Worm (Caenorhabditis elegans) whole organism, L3 larva: Measurements from ENCODE around the gene F58H1.6.

Experiments used
- ceh-28 ChIP-seq: fragments of 150-350 bp; optimal IDR thresholded peaks from 2 replicates; lab custom pipeline; 2014; ENCODE audit warnings: missing biosample characterization, missing genetic modification reagents, missing genetic modification characterization
- elt-1 ChIP-seq: fragments of 150-350 bp; optimal IDR thresholded peaks from 2 replicates; lab custom pipeline; 2014; ENCODE audit warnings: missing biosample characterization, missing genetic modification characterization
- fos-1 ChIP-seq: fragments of 150-350 bp; optimal IDR thresholded peaks from 2 replicates; lab custom pipeline; 2014; ENCODE audit warnings: missing biosample characterization, missing genetic modification characterization
- nhr-237 ChIP-seq: fragments of 150-350 bp; optimal IDR thresholded peaks from 2 replicates; lab custom pipeline; 2014; ENCODE audit warnings: missing biosample characterization, missing genetic modification characterization
- nhr-76 ChIP-seq: fragments of 150-350 bp; sonication (generic microtip); optimal IDR thresholded peaks from 5 replicates; lab custom pipeline; 2014; ENCODE audit warnings: missing biosample characterization, missing genetic modification characterization
- ztf-4 ChIP-seq: fragments of 150-350 bp; optimal IDR thresholded peaks from 2 replicates; lab custom pipeline; 2014; ENCODE audit warnings: missing biosample characterization, missing genetic modification characterization

- TF ChIP-seq nhr-76 (tag; lab: Kevin White, UChicago), result no peak
- no peak for TF ChIP-seq ceh-28 (tag; lab: Kevin White, UChicago)
- no peak for TF ChIP-seq fos-1 (tag; lab: Kevin White, UChicago)
- TF ChIP-seq elt-1, result no peak
- TF ChIP-seq nhr-237 (tag; lab: Kevin White, UChicago), result no peak
- no peak for TF ChIP-seq ztf-4 (tag; lab: Kevin White, UChicago)
Measured at ce11 chrV:11927346-11927745, 15.1 kb upstream of the F58H1.6 start, which contains the start of gene osm-6.
